Fruit fly (Drosophila melanogaster) Kc167 (cell line): Measurements from ENCODE around the gene beat-IIa.

ENCODE experiments used
- Myc ChIP-seq: fragments of >200 bp; optimal IDR thresholded peaks from 2 replicates; lab custom pipeline; 2017; ENCODE audit warnings: missing external identifiers
- Sin3A ChIP-seq: fragments of >200 bp; optimal IDR thresholded peaks from 2 replicates; lab custom pipeline; 2018; ENCODE audit warnings: missing external identifiers
- h ChIP-seq: fragments of >200 bp; optimal IDR thresholded peaks from 3 replicates; lab custom pipeline; 2018; ENCODE audit warnings: missing external identifiers
- insv ChIP-seq: fragments of >200 bp; optimal IDR thresholded peaks from 3 replicates; lab custom pipeline; 2018; ENCODE audit warnings: missing external identifiers
- psq ChIP-seq: fragments of >200 bp; optimal IDR thresholded peaks from 2 replicates; lab custom pipeline; 2017; ENCODE audit warnings: missing external identifiers
- ttk ChIP-seq: sonication (Bioruptor generic); optimal IDR thresholded peaks from 2 replicates; lab custom pipeline; 2017; ENCODE audit warnings: missing external identifiers

beat-IIa gene

DNA sequence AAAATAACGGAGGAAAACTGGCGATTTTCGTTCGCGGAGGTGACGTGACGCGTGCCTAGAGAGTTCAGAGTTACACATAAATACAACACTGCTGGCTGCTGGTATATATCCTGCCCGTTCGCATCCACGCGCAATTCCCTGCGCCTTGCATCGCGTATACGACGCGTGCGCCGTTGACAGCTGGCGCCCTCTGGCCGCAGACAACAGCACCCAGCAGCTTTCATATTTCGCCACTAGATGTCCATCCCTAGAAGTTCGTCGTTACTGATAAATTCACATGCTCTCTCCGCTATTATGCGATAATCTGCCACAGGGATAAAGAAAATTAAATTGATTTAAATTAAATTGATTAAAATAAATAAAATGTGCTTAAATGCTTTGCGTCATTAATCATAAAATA lies 36.5 kb upstream of the beat-IIa start, which contains the start of gene Sur-8:
Gene Sur-8 (minus strand): TSS at position 82 of the 400 bp plus-strand sequence.
- TF ChIP-seq h (lab: Kevin White, UChicago) (no peak), psq (lab: Kevin White, UChicago) (no peak), Myc (no peak), Sin3A (lab: Kevin White, UChicago) (no peak), ttk (lab: Kevin White, UChicago) (no peak)

- TF ChIP-seq ttk (lab: Kevin White, UChicago) (no peak), Myc (no peak), Sin3A (lab: Kevin White, UChicago) (no peak), h (lab: Kevin White, UChicago) (no peak), insv (no peak), psq (lab: Kevin White, UChicago) (no peak)
Observed at dm6 chr3R:17401289-17401752, 35.4 kb upstream of the beat-IIa start.

- TF ChIP-seq psq (lab: Kevin White, UChicago) (no peak), Myc (no peak), Sin3A (lab: Kevin White, UChicago) (no peak), h (lab: Kevin White, UChicago) (no peak), insv (no peak), ttk (lab: Kevin White, UChicago) (no peak)
Observed at dm6 chr3R:17400675-17401118, 34.8 kb upstream of the beat-IIa start.

DNA sequence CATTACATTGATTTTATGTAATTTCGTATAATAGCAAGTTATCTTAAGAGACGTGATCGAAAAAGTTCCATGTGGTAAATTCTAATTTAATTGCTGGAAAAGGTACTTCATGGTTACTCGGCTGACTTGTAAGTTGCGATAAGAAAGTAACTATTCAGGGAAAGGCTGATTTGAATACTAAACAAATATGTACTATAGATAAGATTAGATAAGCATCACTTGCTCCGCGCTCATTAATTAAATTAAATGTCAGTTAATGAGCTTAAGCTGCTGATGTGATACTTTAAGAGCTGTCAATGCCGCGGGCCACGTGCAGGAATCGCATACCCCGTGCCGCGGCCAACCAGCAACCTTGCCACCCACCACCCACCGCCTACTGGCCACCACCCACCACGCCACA lies 34.2 kb upstream of the beat-IIa start:
- TF ChIP-seq psq (lab: Kevin White, UChicago) (no peak), Myc (no peak), insv (no peak), h (lab: Kevin White, UChicago) (no peak), ttk (lab: Kevin White, UChicago) (no peak), Sin3A (lab: Kevin White, UChicago) (no peak)

DNA sequence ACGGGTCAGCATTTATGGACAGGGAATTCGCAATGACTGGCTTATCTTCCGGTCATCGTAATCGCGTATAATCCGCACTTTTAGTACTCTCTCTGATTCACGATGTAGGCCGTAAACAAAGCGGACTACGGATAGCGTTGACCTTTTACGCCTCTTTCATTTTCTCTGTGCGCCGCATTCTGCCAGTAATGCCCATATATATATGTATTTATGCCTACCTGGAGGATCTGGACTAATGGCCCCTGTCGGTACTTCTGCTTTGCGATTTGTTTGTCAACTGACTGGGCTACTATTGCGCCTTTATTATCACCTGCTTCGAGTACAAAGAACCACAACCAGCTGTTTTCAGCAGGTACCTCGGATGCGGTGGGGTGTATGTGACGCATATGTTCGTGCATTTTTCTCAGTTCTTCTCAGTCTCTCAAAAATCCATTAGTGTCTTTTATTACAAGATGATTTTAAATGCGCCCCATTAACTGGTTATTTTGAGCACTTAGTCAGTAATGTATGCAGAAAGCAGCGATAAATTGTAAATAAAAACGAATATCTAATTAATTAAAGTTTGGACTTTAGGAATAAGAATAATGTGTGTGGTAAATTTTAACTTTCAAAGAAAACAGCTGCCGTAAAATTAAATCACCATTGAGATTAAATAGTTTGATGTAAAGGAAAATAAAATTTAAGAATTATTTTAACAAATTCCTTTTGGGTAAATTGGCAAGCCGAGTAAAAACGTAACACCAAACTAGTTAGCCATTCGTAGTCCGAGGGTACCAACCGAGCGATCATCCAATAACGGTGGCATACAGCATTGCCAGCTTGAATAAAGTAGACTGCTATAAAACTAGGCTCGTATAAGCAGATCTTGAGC lies 28.6 kb upstream of the beat-IIa start, which contains the start of gene CREG:
Gene CREG (minus strand): TSS at position 323 of the 871 bp plus-strand sequence.
- TF ChIP-seq Sin3A (lab: Kevin White, UChicago) (no peak), h (lab: Kevin White, UChicago) (no peak), psq (lab: Kevin White, UChicago) (no peak), insv (no peak), ttk (lab: Kevin White, UChicago) (no peak), Myc (no peak)

DNA sequence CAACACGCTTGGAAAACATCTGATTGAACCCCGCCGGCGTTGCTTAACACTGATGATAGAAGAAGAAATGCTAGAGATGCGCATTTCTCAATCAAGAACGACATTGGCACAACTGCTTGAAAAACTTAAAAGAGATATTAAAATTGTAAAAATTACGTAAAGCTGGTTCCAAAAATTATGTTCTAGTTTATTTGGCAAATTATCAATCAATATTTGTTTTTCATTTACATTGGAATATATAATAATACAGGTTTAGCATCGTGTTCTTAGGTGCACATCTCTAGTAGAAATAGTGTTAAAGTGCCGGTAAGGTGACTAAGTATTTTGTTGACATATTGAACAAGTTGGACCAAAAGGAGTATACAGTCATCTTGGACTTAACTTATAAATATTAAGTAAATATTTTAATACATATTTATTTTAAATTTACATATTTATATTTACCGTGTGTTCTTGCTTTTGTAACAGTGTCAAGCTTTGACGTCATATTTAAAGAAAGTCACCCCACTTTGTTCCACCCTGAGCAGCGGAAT lies 25.5 kb upstream of the beat-IIa start, which contains the start of the genes Brf and sds22:
Gene Brf (minus strand): TSS at position 25 of the 533 bp plus-strand sequence.
Gene sds22 (plus strand): TSS at position 282 of the 533 bp plus-strand sequence.
- TF ChIP-seq Myc (no peak), ttk (lab: Kevin White, UChicago) (no peak), psq (lab: Kevin White, UChicago) (no peak), insv (no peak), h (lab: Kevin White, UChicago) (no peak), Sin3A (lab: Kevin White, UChicago) (no peak)

DNA sequence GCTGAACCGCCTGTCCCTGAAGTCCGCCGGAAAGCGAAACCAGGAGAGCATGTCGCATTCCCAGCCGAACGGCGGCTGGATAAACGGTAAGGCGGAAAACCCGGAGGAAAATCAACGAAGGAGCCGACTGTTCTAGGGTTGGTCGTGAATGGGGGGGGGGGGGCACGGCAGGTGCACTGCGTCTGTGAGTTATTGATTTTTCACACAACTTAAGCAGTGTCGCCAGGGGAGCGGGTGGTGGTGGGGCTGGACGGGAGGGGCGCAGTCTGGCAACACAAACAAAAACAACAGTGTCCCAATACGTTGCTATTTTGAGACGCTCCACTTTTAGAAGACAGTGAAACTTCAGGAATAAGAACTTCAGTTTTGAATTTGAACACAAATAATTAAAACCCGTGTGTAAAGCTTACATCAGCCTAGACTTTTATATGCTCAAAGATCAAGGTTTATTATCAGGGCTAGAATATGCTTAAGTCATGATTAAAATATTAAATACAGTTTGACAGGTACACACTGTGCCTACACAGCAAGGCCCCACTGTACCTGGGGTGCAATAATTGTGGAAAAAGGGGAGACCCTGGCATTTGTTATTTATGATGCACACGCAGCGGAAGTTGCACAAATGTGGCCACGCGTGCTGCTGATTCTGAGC lies 20.4 kb upstream of the beat-IIa start:
- TF ChIP-seq Sin3A (lab: Kevin White, UChicago) (no peak), Myc (no peak), insv (no peak), ttk (lab: Kevin White, UChicago) (no peak), h (lab: Kevin White, UChicago) (no peak), psq (lab: Kevin White, UChicago) (no peak)

DNA sequence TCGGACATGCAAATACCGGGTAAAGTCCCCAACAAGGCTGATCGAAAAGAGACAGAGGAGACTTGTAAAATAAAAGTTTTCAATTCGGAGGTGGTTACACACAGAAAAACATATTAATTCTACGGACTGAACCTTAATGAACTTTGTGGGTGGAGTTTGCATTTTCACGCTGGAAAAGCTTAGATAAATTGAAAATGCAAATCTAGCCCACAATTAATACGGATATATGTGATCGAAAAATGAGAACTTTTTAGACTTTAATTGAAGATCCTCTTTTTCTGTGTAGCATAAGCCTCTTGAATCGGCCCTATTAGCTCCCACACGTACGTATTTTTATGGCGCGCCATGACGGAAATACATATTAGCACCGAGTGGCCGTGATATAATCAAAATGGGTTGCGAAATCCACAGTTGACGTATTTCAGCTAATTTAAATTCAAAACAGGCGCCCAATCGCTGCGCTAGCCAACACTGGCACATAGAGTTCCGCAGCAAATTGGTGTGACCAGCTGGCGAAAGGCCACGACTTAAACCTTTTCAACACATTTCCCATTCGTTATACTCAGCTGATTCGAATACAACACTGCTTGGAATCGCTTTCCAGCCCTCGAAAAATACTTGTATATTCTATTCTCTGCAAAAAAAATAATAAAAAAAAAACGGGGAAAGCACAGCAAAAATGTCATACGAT lies 19.6 kb upstream of the beat-IIa start:
- TF ChIP-seq Sin3A (lab: Kevin White, UChicago), result no peak
- TF ChIP-seq h (lab: Kevin White, UChicago), result no peak
- TF ChIP-seq psq (lab: Kevin White, UChicago), result no peak
- no peak for TF ChIP-seq Myc
- TF ChIP-seq ttk (lab: Kevin White, UChicago), result no peak
- TF ChIP-seq insv, result no peak

dm6 chr3R:17381916-17382315 lies 16.0 kb upstream of the beat-IIa start:
- TF ChIP-seq psq (lab: Kevin White, UChicago), result no peak
- TF ChIP-seq insv, result no peak
- no peak for TF ChIP-seq h (lab: Kevin White, UChicago)
- TF ChIP-seq Sin3A (lab: Kevin White, UChicago), result no peak
- no peak for TF ChIP-seq ttk (lab: Kevin White, UChicago)
- TF ChIP-seq Myc, result no peak

DNA sequence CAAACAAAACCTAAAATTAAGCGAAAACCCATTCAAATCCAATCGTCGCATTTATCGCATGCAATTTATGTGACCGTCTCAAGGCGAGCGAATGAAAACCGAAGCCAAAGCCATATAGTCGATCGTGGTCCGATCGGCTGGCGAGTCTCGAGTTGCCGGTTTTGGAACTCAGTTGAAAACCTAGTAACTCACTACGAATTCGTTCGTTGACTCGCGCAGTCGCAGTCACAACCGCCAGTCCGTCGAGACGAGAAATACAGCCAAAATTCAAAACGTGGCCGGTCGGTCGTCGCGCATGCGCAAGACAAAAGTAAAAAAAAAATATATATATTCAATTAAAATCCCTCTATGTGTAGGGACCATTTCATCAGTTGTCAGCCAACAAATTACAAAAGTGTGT lies 13.8 kb upstream of the beat-IIa start, which contains the start of gene lute:
Gene lute (plus strand): TSS at position 203 of the 400 bp plus-strand sequence.
- TF ChIP-seq insv (no peak), Sin3A (lab: Kevin White, UChicago) (no peak), Myc (no peak)

DNA sequence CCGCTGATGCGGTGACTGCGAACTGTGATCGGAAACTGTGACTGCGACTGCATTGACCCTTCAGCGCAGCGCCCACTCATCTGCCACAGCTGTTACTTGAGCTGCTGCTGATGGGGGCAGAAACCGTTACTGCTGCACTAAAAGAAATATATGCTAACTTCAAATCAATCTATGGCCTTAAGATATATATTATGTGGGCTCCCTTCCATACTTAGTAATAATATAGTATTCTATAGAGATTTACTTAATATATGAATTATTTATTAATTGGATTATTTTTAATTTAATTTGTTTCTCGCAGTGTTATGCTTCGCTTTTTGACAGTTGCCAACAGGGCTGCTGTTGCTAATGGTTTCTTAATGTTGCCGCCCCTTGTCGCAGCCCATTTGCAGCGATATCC lies 13.1 kb upstream of the beat-IIa start:
- TF ChIP-seq Sin3A (lab: Kevin White, UChicago), result no peak
- TF ChIP-seq psq (lab: Kevin White, UChicago), result no peak
- no peak for TF ChIP-seq h (lab: Kevin White, UChicago)
- no peak for TF ChIP-seq Myc
- TF ChIP-seq insv, result no peak
- TF ChIP-seq ttk (lab: Kevin White, UChicago), result no peak
